Worm (Caenorhabditis elegans) whole organism, midembryonic: ENCODE results near the gene F16H6.3.

Source experiments
- T22C8.4 ChIP-seq: fragments of 200-800 bp; sonication (Bioruptor generic); IDR thresholded peaks from 2 replicates; pipeline ENCODE4 v1.3.6; 2022; ENCODE audit warnings: missing genetic modification characterization, missing compliant biosample characterization
- flt-1 ChIP-seq: fragments of 200-800 bp; sonication (Bioruptor generic); IDR thresholded peaks from 2 replicates; pipeline ENCODE4 v1.3.6; 2022; ENCODE audit warnings: missing genetic modification characterization, missing compliant biosample characterization
- ref-1 ChIP-seq: fragments of 200-800 bp; sonication (Bioruptor generic); conservative IDR thresholded peaks from 2 replicates; pipeline ENCODE4 v1.3.6; 2022; ENCODE audit warnings: missing genetic modification reagents, missing genetic modification characterization, missing compliant biosample characterization
- tab-1 ChIP-seq: fragments of 200-800 bp; sonication (Bioruptor generic); IDR thresholded peaks from 2 replicates; pipeline ENCODE4 v1.3.6; 2022; ENCODE audit warnings: missing genetic modification characterization, missing compliant biosample characterization
- ztf-23 ChIP-seq: fragments of 200-800 bp; sonication (Bioruptor generic); IDR thresholded peaks from 2 replicates; pipeline ENCODE4 v1.3.6; 2022; ENCODE audit warnings: missing genetic modification reagents, missing genetic modification characterization, missing compliant biosample characterization

DNA sequence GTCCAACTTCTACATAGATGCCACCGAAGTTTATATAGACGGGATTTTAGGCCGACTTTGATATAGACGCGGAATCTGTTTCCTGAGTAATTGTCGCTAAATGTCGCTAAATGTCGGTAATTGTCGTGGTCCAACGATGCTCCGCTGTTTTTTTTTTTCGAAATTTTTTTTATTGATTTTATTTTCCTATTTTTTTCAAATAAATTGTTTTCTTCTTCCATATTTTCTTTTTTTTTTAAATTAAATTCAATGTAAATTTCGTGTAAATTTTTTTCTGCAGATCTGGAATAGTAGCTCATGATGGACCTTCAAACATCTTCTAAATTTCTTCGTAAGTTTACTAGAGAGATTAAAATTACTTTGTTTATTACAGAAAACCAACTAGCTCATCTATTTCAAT lies 10.2 kb upstream of the F16H6.3 start, which contains the start of gene C31G12.3:
- TF ChIP-seq T22C8.4 (GFP tag; lab: Robert Waterston, UW) (no peak), ztf-23 (GFP tag; lab: Robert Waterston, UW) (no peak), ref-1 (no peak), tab-1 (GFP tag; lab: Robert Waterston, UW) (no peak), flt-1 (GFP tag; lab: Robert Waterston, UW) (no peak)
